Fruit fly (Drosophila melanogaster): ENCODE measurements around the gene CG34043.
A peak's percentile ranks its signal among the peaks of the same experiment; 100 is the strongest.

The CG34043 gene

DNA sequence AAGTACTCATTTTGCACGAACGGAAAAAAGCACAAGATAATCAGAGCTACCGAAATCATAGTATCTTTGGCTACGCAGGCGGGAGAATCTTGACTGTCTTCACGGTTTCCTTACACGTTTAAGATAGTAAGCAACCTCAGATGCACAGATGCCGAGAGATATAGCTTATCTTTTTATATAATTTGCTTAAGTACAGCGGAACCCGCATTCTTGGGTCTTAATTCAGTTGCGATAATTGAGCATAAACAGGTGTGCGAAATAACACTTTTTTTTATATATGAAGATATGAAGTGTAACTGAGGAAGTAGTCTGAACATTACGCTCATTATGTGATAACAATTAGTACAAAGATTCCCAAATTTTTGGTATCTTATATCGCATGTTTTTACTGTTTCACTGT lies at the start of gene CG34043:
CG34043 (minus strand) TSS at position 101 of the 400 bp plus-strand sequence.
- no peak for TF ChIP-seq CG34376 (GFP tag; optimal IDR thresholded peaks at IDR 0.05)
- TF ChIP-seq CG6272 (GFP tag; IDR thresholded peaks at IDR 0.05), result no peak
- no peak for TF ChIP-seq jumu (GFP tag; optimal IDR thresholded peaks at IDR 0.05)
- no peak for TF ChIP-seq pros (GFP tag; optimal IDR thresholded peaks at IDR 0.05)
- TF ChIP-seq CG15269 (tag; optimal IDR thresholded peaks at IDR 0.05), result no peak
- no peak for TF ChIP-seq CG9797 (GFP tag; optimal IDR thresholded peaks at IDR 0.05)
- TF ChIP-seq zen (tag; optimal IDR thresholded peaks at IDR 0.05), result no peak
- TF ChIP-seq CG18619 (GFP tag; optimal IDR thresholded peaks at IDR 0.05), result no peak
- no peak for TF ChIP-seq lab (GFP tag; optimal IDR thresholded peaks at IDR 0.05)
- TF ChIP-seq pho (GFP tag; optimal IDR thresholded peaks at IDR 0.05), result no peak
- no peak for TF ChIP-seq CG12744 (GFP tag; optimal IDR thresholded peaks at IDR 0.05)
- TF ChIP-seq CG9609 (GFP tag; optimal IDR thresholded peaks at IDR 0.05), result no peak
- no peak for TF ChIP-seq mirr (GFP tag; optimal IDR thresholded peaks at IDR 0.05)
- TF ChIP-seq CG10979 (tag; optimal IDR thresholded peaks at IDR 0.05), result no peak
- TF ChIP-seq emc (GFP tag; optimal IDR thresholded peaks at IDR 0.05), result no peak
- no peak for TF ChIP-seq pzg (GFP tag; optimal IDR thresholded peaks at IDR 0.05)

DNA sequence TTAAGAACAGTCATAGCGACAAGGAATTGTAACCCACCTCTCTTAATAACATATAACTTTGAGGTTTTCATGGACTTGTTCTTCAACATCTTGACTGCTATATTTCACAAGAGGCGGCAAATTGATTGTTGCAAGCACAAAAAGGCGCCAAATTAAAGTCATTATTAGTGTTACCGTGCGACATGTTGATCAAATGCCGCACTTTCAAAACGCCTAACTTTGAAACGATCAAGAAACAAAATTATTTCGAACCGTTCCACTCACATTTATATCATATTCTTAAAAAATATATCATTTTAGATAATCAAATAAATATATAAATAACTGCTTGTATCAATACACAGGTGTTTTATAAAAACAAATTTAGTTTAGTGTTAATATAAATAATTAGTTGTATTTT lies 47.1 kb upstream of the CG34043 start, which contains the start of gene RnrL:
RnrL (minus strand) TSS at position 154 of the 400 bp plus-strand sequence.
- TF ChIP-seq CG2116 (GFP tag; optimal IDR thresholded peaks at IDR 0.05) (peak; percentile 5), gfzf (GFP tag; optimal IDR thresholded peaks at IDR 0.05) (peak; percentile 64), CG33213 (GFP tag; optimal IDR thresholded peaks at IDR 0.05) (no peak), pzg (GFP tag; optimal IDR thresholded peaks at IDR 0.05) (peak; percentile 40), sim (GFP tag; IDR thresholded peaks at IDR 0.05) (no peak), stwl (tag; optimal IDR thresholded peaks at IDR 0.05) (peak; percentile 48), CG17359 (tag; optimal IDR thresholded peaks at IDR 0.05) (no peak), CG30020 (tag; optimal IDR thresholded peaks at IDR 0.05) (peak; percentile 89), E2f2 (GFP tag; IDR thresholded peaks at IDR 0.05) (peak; percentile 80), CG6272 (GFP tag; IDR thresholded peaks at IDR 0.05) (no peak), pfk (GFP tag; optimal IDR thresholded peaks at IDR 0.05) (peak; percentile 85), sens (GFP tag) (peak; percentile 10), CG1603 (tag; optimal IDR thresholded peaks at IDR 0.05) (peak; percentile 95), Ets65A (GFP tag) (no peak), CG9797 (GFP tag; optimal IDR thresholded peaks at IDR 0.05) (peak; percentile 59), CG14710 (tag; optimal IDR thresholded peaks at IDR 0.05) (peak; percentile 7), TFAM (GFP tag; optimal IDR thresholded peaks at IDR 0.05) (no peak), vfl (GFP tag; optimal IDR thresholded peaks at IDR 0.05) (no peak), CG43689 (GFP tag; IDR thresholded peaks at IDR 0.05) (no peak), row (GFP tag; IDR thresholded peaks at IDR 0.05) (peak; percentile 39; the same call in 2 of the 3 replicates), Dp (GFP tag; optimal IDR thresholded peaks at IDR 0.05) (peak; percentile 75), trem (tag; optimal IDR thresholded peaks at IDR 0.05) (peak; percentile 6), MBD-R2 (GFP tag; IDR thresholded peaks at IDR 0.05) (peak; percentile 37), CG1024 (GFP tag; IDR thresholded peaks at IDR 0.05) (no peak), ssp (GFP tag; IDR thresholded peaks at IDR 0.05) (no peak), BEAF-32 (GFP tag; optimal IDR thresholded peaks at IDR 0.05) (peak; percentile 7), NC2α (GFP tag; optimal IDR thresholded peaks at IDR 0.05) (no peak), CG12744 (GFP tag; optimal IDR thresholded peaks at IDR 0.05) (no peak), CG15479 (GFP tag; optimal IDR thresholded peaks at IDR 0.05) (no peak), CG8290 (GFP tag; optimal IDR thresholded peaks at IDR 0.05) (peak; percentile 46), CG8290 (tag; optimal IDR thresholded peaks at IDR 0.05) (no peak), cg (GFP tag; optimal IDR thresholded peaks at IDR 0.05) (no peak)
